Fruit fly (Drosophila melanogaster): Measurements from ENCODE around the gene Rhau.
A peak's percentile ranks its signal among the peaks of the same experiment; 100 is the strongest.

The Rhau gene

dm6 chr2L:20761951-20762538, 4.3 kb upstream of the Rhau start (continued):
- TF ChIP-seq sisA (GFP tag; IDR thresholded peaks at IDR 0.05) (0 out of 2 replicates have a peak, but pooled peaks have one; percentile 28), Dad (GFP tag; optimal IDR thresholded peaks at IDR 0.05) (no peak), ind (GFP tag; optimal IDR thresholded peaks at IDR 0.05) (peak; percentile 33), Hr51 (GFP tag; optimal IDR thresholded peaks at IDR 0.05) (peak in 1 of 2 experiments; percentile 64), bcd (GFP tag; optimal IDR thresholded peaks at IDR 0.05) (peak; percentile 36), CG2712 (tag; optimal IDR thresholded peaks at IDR 0.05) (peak; percentile 65), fru (optimal IDR thresholded peaks at IDR 0.05) (no peak), CG10366 (GFP tag; IDR thresholded peaks at IDR 0.05) (no peak), cg (GFP tag; optimal IDR thresholded peaks at IDR 0.05) (no peak), lbe (GFP tag; optimal IDR thresholded peaks at IDR 0.05) (peak; percentile 79), Hey (tag; optimal IDR thresholded peaks at IDR 0.05) (no peak), Awh (GFP tag; IDR thresholded peaks at IDR 0.05) (no peak), Ptx1 (GFP tag; IDR thresholded peaks at IDR 0.05) (peak; percentile 65), Vsx1 (GFP tag; optimal IDR thresholded peaks at IDR 0.05) (no peak), CG13424 (tag; optimal IDR thresholded peaks at IDR 0.05) (peak; percentile 45), Rx (GFP tag; IDR thresholded peaks at IDR 0.05) (no peak), MESR4 (GFP tag; optimal IDR thresholded peaks at IDR 0.05) (no peak), unpg (GFP tag; optimal IDR thresholded peaks at IDR 0.05) (peak; percentile 54), CG7963 (GFP tag; IDR thresholded peaks at IDR 0.05; ENCODE audit: partially characterized antibody) (no peak), phol (tag; optimal IDR thresholded peaks at IDR 0.05) (peak; percentile 62), Six4 (GFP tag; optimal IDR thresholded peaks at IDR 0.05) (peak; percentile 24), CG11696 (GFP tag; IDR thresholded peaks at IDR 0.05) (peak; percentile 26; the same call in 1 of the 2 replicates), Chrac-16 (GFP tag; optimal IDR thresholded peaks at IDR 0.05) (peak; percentile 35), prd (optimal IDR thresholded peaks at IDR 0.05) (no peak), prd (GFP tag; IDR thresholded peaks at IDR 0.05) (peak; percentile 56; the same call in 1 of the 3 replicates), so (GFP tag; IDR thresholded peaks at IDR 0.05) (peak; percentile 64; the same call in 2 of the 3 replicates), CG8359 (GFP tag; optimal IDR thresholded peaks at IDR 0.05; ENCODE audit: borderline replicate concordance) (no peak), tgo (GFP tag; IDR thresholded peaks at IDR 0.05) (peak; percentile 45; the same call in 2 of the 3 replicates), tap (tag; optimal IDR thresholded peaks at IDR 0.05) (peak; percentile 49), Meics (GFP tag; optimal IDR thresholded peaks at IDR 0.05) (peak; percentile 44), Xrp1 (GFP tag; IDR thresholded peaks at IDR 0.05) (peak; percentile 56), CG4707 (GFP tag; optimal IDR thresholded peaks at IDR 0.05) (no peak), CG12391 (tag; optimal IDR thresholded peaks at IDR 0.05) (peak; percentile 62), Dek (tag; optimal IDR thresholded peaks at IDR 0.05) (peak; percentile 37), CG2199 (GFP tag; IDR thresholded peaks at IDR 0.05) (no peak), Fer3 (tag; optimal IDR thresholded peaks at IDR 0.05) (peak; percentile 30), mam (GFP tag; optimal IDR thresholded peaks at IDR 0.05) (no peak), zfh1 (GFP tag; IDR thresholded peaks at IDR 0.05) (peak; percentile 35; the same call in 1 of the 3 replicates), sens (GFP tag) (peak; percentile 75), CG12659 (GFP tag; optimal IDR thresholded peaks at IDR 0.05) (peak; percentile 32), CG15514 (GFP tag; optimal IDR thresholded peaks at IDR 0.05) (peak; percentile 23), CG1233 (GFP tag; optimal IDR thresholded peaks at IDR 0.05) (peak; percentile 5), slbo (GFP tag; IDR thresholded peaks at IDR 0.05) (peak; percentile 53), Abd-B (GFP tag; optimal IDR thresholded peaks at IDR 0.05) (peak; percentile 7), CG12155 (GFP tag; optimal IDR thresholded peaks at IDR 0.05) (peak; percentile 9), az2 (GFP tag; optimal IDR thresholded peaks at IDR 0.05) (peak; percentile 41), CG3281 (GFP tag; optimal IDR thresholded peaks at IDR 0.05) (peak; percentile 45), CG3726 (GFP tag; IDR thresholded peaks at IDR 0.05) (no peak), CG5180 (GFP tag; optimal IDR thresholded peaks at IDR 0.05) (no peak), trem (tag; optimal IDR thresholded peaks at IDR 0.05) (peak; percentile 44)

Measured in whole organism, embryonic.